Worm (Caenorhabditis elegans) whole organism, L1 larva: Measurements from ENCODE around the gene R07B1.11.

Source experiments
- C16A3.4 ChIP-seq: fragments of 150-350 bp; optimal IDR thresholded peaks from 2 replicates; lab custom pipeline; 2014; ENCODE audit warnings: missing biosample characterization, missing genetic modification characterization
- F16B12.6 ChIP-seq: fragments of 150-350 bp; optimal IDR thresholded peaks from 2 replicates; lab custom pipeline; 2014; ENCODE audit warnings: missing biosample characterization, missing genetic modification characterization
- aha-1 ChIP-seq: fragments of 150-350 bp; optimal IDR thresholded peaks from 2 replicates; lab custom pipeline; 2014; ENCODE audit warnings: missing biosample characterization, missing genetic modification characterization
- ceh-8 ChIP-seq: fragments of 200-800 bp; sonication (Bioruptor generic); optimal IDR thresholded peaks from 2 replicates; lab custom pipeline; 2018; ENCODE audit warnings: mild to moderate bottlenecking, missing genetic modification characterization, moderate library complexity, missing compliant biosample characterization
- egl-13 ChIP-seq: sonication (generic microtip); optimal IDR thresholded peaks from 2 replicates; lab custom pipeline; 2016; ENCODE audit warnings: missing genotype, missing genetic modification reagents, missing genetic modification characterization, missing compliant biosample characterization
- elt-2 ChIP-seq: sonication (generic microtip); optimal IDR thresholded peaks from 2 replicates; lab custom pipeline; 2016; ENCODE audit warnings: missing genetic modification characterization, mild to moderate bottlenecking, inconsistent platforms, missing compliant biosample characterization, missing genetic modification reagents
- fkh-8 ChIP-seq: sonication (generic microtip); optimal IDR thresholded peaks from 2 replicates; lab custom pipeline; 2016; ENCODE audit warnings: mild to moderate bottlenecking, missing genetic modification characterization, missing compliant biosample characterization
- hlh-17 ChIP-seq: fragments of 200-800 bp; sonication (Bioruptor generic); optimal IDR thresholded peaks from 2 replicates; lab custom pipeline; 2018; ENCODE audit warnings: missing genetic modification characterization, mild to moderate bottlenecking, missing compliant biosample characterization, moderate library complexity, borderline replicate concordance
- hpl-2 ChIP-seq: fragments of 150-350 bp; optimal IDR thresholded peaks from 2 replicates; lab custom pipeline; 2014; ENCODE audit warnings: missing biosample characterization, missing genetic modification reagents, missing genetic modification characterization
- irx-1 ChIP-seq: sonication (generic microtip); optimal IDR thresholded peaks from 2 replicates; lab custom pipeline; 2016; ENCODE audit warnings: missing genetic modification characterization, missing compliant biosample characterization
- jun-1 ChIP-seq: fragments of 150-350 bp; optimal IDR thresholded peaks from 2 replicates; lab custom pipeline; 2014; ENCODE audit warnings: missing biosample characterization, missing genetic modification reagents, missing genetic modification characterization
- lin-13 ChIP-seq: fragments of 150-350 bp; optimal IDR thresholded peaks from 2 replicates; lab custom pipeline; 2014; ENCODE audit warnings: missing biosample characterization, missing genetic modification reagents, missing genetic modification characterization
- nhr-28 ChIP-seq: fragments of 150-350 bp; optimal IDR thresholded peaks from 2 replicates; lab custom pipeline; 2014; ENCODE audit warnings: missing biosample characterization, missing genetic modification characterization
- vab-15 ChIP-seq: sonication (generic microtip); optimal IDR thresholded peaks from 2 replicates; lab custom pipeline; 2017; ENCODE audit warnings: missing genotype, mild to moderate bottlenecking, missing genetic modification characterization, missing compliant biosample characterization

The R07B1.11 gene

DNA sequence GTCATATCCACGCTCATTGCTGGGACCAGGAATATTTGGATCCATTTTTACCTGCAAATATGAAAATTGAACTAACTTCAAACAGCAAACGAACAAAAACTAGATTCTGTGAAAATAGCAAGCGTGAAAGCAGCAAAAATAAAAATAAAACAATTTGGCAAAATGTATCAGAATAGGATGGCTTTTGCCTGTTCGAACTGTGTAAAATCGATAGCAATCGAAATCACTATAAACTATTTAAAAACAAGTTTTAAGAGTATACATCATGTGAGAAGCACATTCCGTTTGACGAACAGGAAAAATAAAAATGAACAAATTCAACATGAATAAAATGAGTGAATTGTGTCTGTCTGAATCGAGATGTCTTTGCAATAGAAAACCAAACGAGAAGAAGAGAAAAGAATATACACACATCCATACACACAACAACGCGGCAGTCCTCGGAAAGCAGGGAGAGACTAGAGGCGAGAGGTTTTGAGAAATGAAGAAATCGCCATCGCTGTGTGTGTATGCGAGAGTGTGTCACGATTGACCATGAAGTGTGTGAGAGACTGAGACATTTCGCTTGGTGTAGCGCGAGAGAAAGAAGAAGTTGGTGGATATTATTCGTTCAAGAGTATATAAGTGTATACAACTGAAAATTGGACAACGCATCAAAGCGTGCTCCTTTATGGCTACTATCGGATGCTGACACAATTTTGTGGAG is 42.9 kb downstream of the R07B1.11 start, which contains the start of gene phf-34 (continued):
- peak; percentile 13 for TF ChIP-seq egl-13
- peak; percentile 63 for TF ChIP-seq fkh-8
- no peak for TF ChIP-seq F16B12.6 (tag; lab: Kevin White, UChicago)
- peak; percentile 1 for TF ChIP-seq jun-1

DNA sequence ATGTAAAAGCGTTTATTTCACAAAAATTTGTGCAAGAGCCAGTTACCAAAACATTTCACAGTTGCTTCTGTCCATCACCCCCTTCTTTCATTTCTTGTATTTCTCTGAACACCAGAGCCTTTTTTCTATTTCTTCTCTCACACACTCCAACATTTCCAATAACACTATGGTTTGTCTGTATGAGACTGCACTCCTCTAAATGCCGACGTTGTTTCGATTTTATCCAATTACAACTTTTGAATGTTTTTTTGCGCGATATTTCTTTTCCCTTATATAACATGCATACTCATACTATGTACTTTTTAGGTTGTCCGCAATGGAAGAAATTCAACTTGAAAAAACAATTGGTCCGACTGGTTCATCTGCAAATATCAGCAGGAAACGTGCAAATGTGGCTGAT is 49.1 kb downstream of the R07B1.11 start, which contains the start of gene F21G4.5:
Gene F21G4.5 (plus strand): TSS at position 301 of the 400 bp plus-strand sequence.
- TF ChIP-seq elt-2 (tag; lab: Kevin White, UChicago): no peak
- no peak for TF ChIP-seq hlh-17 (GFP tag; lab: Kevin White, UChicago)
- no peak for TF ChIP-seq hpl-2 (GFP tag; lab: Kevin White, UChicago)
- no peak for TF ChIP-seq ceh-8 (GFP tag; lab: Kevin White, UChicago)
- TF ChIP-seq C16A3.4 (tag; lab: Kevin White, UChicago): no peak
- no peak for TF ChIP-seq irx-1 (tag; lab: Kevin White, UChicago)
- no peak for TF ChIP-seq vab-15
- no peak for TF ChIP-seq lin-13
- no peak for TF ChIP-seq aha-1 (tag; lab: Kevin White, UChicago)
- TF ChIP-seq nhr-28 (tag; lab: Kevin White, UChicago): no peak
